Worm (Caenorhabditis elegans): ENCODE data around the gene kin-4.

kin-4 gene

DNA sequence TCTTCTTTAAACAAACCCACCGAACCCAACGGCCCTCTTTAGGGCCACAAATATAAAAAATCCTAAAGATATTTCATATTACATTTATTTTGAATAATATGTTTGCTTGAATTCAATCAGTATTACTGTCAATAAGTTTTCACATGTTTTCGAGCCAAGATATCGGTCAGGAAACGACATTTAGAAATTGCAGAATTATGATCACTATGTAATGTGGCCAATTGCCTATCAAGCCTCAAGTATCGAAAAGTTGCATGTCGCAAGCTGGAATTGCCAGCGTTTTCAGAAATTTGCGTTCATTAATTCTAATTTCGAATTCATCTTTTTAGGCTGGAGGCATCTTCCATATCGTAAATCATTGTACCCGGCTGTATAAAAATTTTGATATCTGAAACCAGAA lies 24.1 kb upstream of the kin-4 start (continued):
- no peak for TF ChIP-seq zfh-2 (GFP tag; conservative IDR thresholded peaks at IDR 0.05)
- no peak for TF ChIP-seq egrh-3 (GFP tag; IDR thresholded peaks at IDR 0.05)
- TF ChIP-seq lag-1 (GFP tag; IDR thresholded peaks at IDR 0.05) = no peak
- TF ChIP-seq attf-3 (GFP tag; conservative IDR thresholded peaks at IDR 0.05) = no peak
- TF ChIP-seq ztf-22 (GFP tag; optimal IDR thresholded peaks at IDR 0.05) = no peak
- peak; percentile 46; the same call in 1 of the 2 replicates for TF ChIP-seq Y79H2A.3 (GFP tag; conservative IDR thresholded peaks at IDR 0.05)
- 0 out of 2 replicates have a peak, but pooled peaks have one; percentile 9 for TF ChIP-seq madf-3 (GFP tag; IDR thresholded peaks at IDR 0.05)
- TF ChIP-seq mxl-1 (tag; optimal IDR thresholded peaks at IDR 0.05) = no peak
- TF ChIP-seq lsy-27 (tag; optimal IDR thresholded peaks at IDR 0.05; ENCODE audit: borderline replicate concordance, insufficient read depth) = no peak
- TF ChIP-seq gei-17 (GFP tag; optimal IDR thresholded peaks at IDR 0.05) = no peak
- no peak for TF ChIP-seq ets-4 (GFP tag; optimal IDR thresholded peaks at IDR 0.05)
- TF ChIP-seq Y95B8A.8 (GFP tag; IDR thresholded peaks at IDR 0.05) = peak; percentile 71; the same call in 1 of the 2 replicates
- no peak for TF ChIP-seq pha-4 (tag; optimal IDR thresholded peaks at IDR 0.05)
- no peak for TF ChIP-seq chd-7 (tag; optimal IDR thresholded peaks at IDR 0.05)
- peak; percentile 64; the same call in 1 of the 2 replicates for TF ChIP-seq ekl-4 (GFP tag; IDR thresholded peaks at IDR 0.05)
- no peak for TF ChIP-seq F10E7.11 (tag; optimal IDR thresholded peaks at IDR 0.05)
- peak; percentile 37 for TF ChIP-seq snpc-3.4 (tag; optimal IDR thresholded peaks at IDR 0.05)
- peak; percentile 62; the same call in 1 of the 2 replicates for TF ChIP-seq B0336.3 (GFP tag; IDR thresholded peaks at IDR 0.05)
- TF ChIP-seq somi-1 (GFP tag; optimal IDR thresholded peaks at IDR 0.05) = no peak
- peak; percentile 21 for TF ChIP-seq tlf-1 (GFP tag; optimal IDR thresholded peaks at IDR 0.05)
- TF ChIP-seq snpc-4 (GFP tag; optimal IDR thresholded peaks at IDR 0.05) = no peak
- no peak for TF ChIP-seq snpc-4 (tag; optimal IDR thresholded peaks at IDR 0.05)
- no peak for TF ChIP-seq ztf-28 (GFP tag; IDR thresholded peaks at IDR 0.05)
- no peak for TF ChIP-seq dpl-1 (GFP tag; optimal IDR thresholded peaks at IDR 0.05)
- TF ChIP-seq rec-8 (tag; optimal IDR thresholded peaks at IDR 0.05) = no peak
- no peak for TF ChIP-seq nfya-2 (GFP tag; IDR thresholded peaks at IDR 0.05)
- no peak for TF ChIP-seq ztf-3 (GFP tag; optimal IDR thresholded peaks at IDR 0.05)
- TF ChIP-seq lir-1 (GFP tag; conservative IDR thresholded peaks at IDR 0.05) = no peak
- no peak for TF ChIP-seq dpff-1 (tag; optimal IDR thresholded peaks at IDR 0.05)
- TF ChIP-seq nhr-179 (tag; optimal IDR thresholded peaks at IDR 0.05) = no peak
- no peak for TF ChIP-seq nhr-80 (tag; optimal IDR thresholded peaks at IDR 0.05)
- no peak for TF ChIP-seq akir-1 (GFP tag; optimal IDR thresholded peaks at IDR 0.05)
- TF ChIP-seq nhr-120 (GFP tag; IDR thresholded peaks at IDR 0.05) = no peak
- TF ChIP-seq efl-1 (GFP tag; optimal IDR thresholded peaks at IDR 0.05) = no peak
- TF ChIP-seq sptf-2 (GFP tag; optimal IDR thresholded peaks at IDR 0.05) = no peak
- peak; percentile 59 for TF ChIP-seq dox-1 (GFP tag; IDR thresholded peaks at IDR 0.05)
- no peak for TF ChIP-seq unc-62 (GFP tag; optimal IDR thresholded peaks at IDR 0.05)
- TF ChIP-seq Y56A3A.18 (GFP tag; IDR thresholded peaks at IDR 0.05) = no peak

DNA sequence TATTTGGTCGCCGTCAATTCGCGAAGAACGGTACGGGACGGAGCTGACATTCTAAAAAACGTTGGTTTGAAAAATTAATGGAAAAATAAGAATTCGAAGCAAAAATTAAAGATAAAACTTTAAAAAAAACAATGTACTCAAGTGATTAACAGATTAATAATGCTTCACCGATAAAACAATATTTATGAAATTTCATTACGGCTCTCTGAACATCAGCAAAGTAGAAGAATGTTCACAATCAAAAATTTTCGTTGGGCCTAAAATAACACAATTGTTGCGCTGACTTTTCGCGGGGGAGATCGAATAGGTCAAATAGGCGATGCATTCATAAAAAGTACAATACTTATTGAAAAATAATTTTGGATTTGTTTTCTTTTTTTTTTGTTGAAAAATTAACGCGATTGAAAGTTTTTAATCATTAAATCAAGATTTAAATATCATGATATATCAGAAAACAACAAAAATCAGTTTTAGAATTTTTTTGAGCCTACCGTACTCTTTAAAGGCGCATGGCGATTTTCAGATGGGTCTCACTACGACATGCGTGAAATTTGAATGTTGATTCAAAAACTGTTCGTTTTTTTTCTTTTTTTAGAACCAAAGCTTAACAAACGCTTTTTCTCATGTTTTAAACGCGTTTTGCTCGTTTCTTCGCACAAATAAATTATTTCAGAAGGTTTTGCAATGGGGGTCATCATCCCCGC lies 22.1 kb upstream of the kin-4 start, which contains the start of the genes memi-3 and cyp-31A2:
Gene memi-3 (minus strand): TSS at position 51 of the 704 bp plus-strand sequence.
Gene cyp-31A2 (plus strand): TSS at position 674 of the 704 bp plus-strand sequence.
- peak; percentile 86 for TF ChIP-seq madf-6 (GFP tag; IDR thresholded peaks at IDR 0.05)
- peak; percentile 76 for TF ChIP-seq efl-1 (GFP tag; optimal IDR thresholded peaks at IDR 0.05)
- TF ChIP-seq ets-4 (GFP tag; optimal IDR thresholded peaks at IDR 0.05) = no peak
- peak; percentile 39 for TF ChIP-seq unc-130 (GFP tag; optimal IDR thresholded peaks at IDR 0.05)
- peak; percentile 82 for TF ChIP-seq lsl-1 (GFP tag; optimal IDR thresholded peaks at IDR 0.05)
- TF ChIP-seq xnd-1 (tag; optimal IDR thresholded peaks at IDR 0.05) = peak; percentile 80
- no peak for TF ChIP-seq ZK185.1 (tag; optimal IDR thresholded peaks at IDR 0.05; ENCODE audit: poor library complexity, severe bottlenecking)
- peak; percentile 5; the same call in 1 of the 2 replicates for TF ChIP-seq madf-8 (GFP tag; conservative IDR thresholded peaks at IDR 0.05)
- TF ChIP-seq D2030.7 (GFP tag; IDR thresholded peaks at IDR 0.05) = peak; percentile 39; the same call in 1 of the 2 replicates
- peak; percentile 50 for TF ChIP-seq dpl-1 (GFP tag; optimal IDR thresholded peaks at IDR 0.05)
- peak; percentile 87 for TF ChIP-seq F33H1.4 (GFP tag; IDR thresholded peaks at IDR 0.05)
- TF ChIP-seq lin-54 (GFP tag; optimal IDR thresholded peaks at IDR 0.05) = peak; percentile 45
- TF ChIP-seq nhr-80 (tag; optimal IDR thresholded peaks at IDR 0.05) = no peak
- TF ChIP-seq ceh-91 (GFP tag; IDR thresholded peaks at IDR 0.05) = peak; percentile 40; the same call in 1 of the 2 replicates
- no peak for TF ChIP-seq snpc-4 (GFP tag; optimal IDR thresholded peaks at IDR 0.05)
- peak in 1 of 4 experiments; percentile 7 for TF ChIP-seq snpc-4 (tag; optimal IDR thresholded peaks at IDR 0.05)
